Fruit fly (Drosophila melanogaster) whole organism: Measurements from ENCODE around the gene Drgx.

Experiments
- CG8478 ChIP-seq: fragments of >200 bp; optimal IDR thresholded peaks from 2 replicates; lab custom pipeline; 2018; ENCODE audit warnings: inconsistent platforms
- Dll ChIP-seq: fragments of >200 bp; optimal IDR thresholded peaks from 2 replicates; lab custom pipeline; 2017
- EcR ChIP-seq, 2 experiments: fragments of >200 bp; optimal IDR thresholded peaks; 2 replicates each; lab custom pipeline; 2017; ENCODE audit warnings: missing biosample characterization in 2 of 2, missing genetic modification characterization in 2 of 2, missing genetic modification reagents in 2 of 2
- psq ChIP-seq: fragments of >200 bp; optimal IDR thresholded peaks from 2 replicates; lab custom pipeline; 2017

DNA sequence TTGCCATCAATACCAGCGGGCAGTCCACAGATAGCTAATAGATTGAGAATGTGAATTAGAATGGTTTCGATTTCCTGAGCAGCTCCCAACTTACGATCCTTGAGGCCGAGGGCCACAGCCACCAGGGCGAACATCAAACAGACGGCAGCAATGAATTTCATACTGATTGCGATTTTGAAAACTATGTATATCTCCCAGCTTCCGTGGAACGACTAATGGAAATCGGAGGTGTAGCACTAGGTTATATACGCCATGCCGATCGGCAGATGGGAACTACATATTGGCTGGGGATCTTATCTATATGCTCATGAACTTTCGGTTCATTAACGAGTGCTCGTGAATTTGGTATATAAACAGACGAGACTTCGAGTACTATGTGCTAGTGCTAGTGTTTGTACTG is 33.9 kb downstream of the Drgx start, which contains the start of gene IM33:
- TF ChIP-seq psq (lab: Kevin White, UChicago) (no peak), CG8478 (lab: Kevin White, UChicago) (no peak), EcR (GFP tag; optimal IDR thresholded peaks at IDR 0.05; lab: Kevin White, UChicago) (no peak), Dll (lab: Kevin White, UChicago) (no peak)
